Fruit fly (Drosophila melanogaster): ENCODE measurements around the gene Irc.

- TF ChIP-seq insv (optimal IDR thresholded peaks at IDR 0.05) (no peak), h (optimal IDR thresholded peaks at IDR 0.05) (no peak), Sin3A (optimal IDR thresholded peaks at IDR 0.05) (no peak), Myc (optimal IDR thresholded peaks at IDR 0.05) (no peak), ttk (optimal IDR thresholded peaks at IDR 0.05) (no peak)
Observed at dm6 chr3R:17008018-17008674, 5.5 kb downstream of the Irc start, which contains the start of gene CG8907.
